Fruit fly (Drosophila melanogaster): ENCODE data around the gene CG8086.

Gene CG8086

DNA sequence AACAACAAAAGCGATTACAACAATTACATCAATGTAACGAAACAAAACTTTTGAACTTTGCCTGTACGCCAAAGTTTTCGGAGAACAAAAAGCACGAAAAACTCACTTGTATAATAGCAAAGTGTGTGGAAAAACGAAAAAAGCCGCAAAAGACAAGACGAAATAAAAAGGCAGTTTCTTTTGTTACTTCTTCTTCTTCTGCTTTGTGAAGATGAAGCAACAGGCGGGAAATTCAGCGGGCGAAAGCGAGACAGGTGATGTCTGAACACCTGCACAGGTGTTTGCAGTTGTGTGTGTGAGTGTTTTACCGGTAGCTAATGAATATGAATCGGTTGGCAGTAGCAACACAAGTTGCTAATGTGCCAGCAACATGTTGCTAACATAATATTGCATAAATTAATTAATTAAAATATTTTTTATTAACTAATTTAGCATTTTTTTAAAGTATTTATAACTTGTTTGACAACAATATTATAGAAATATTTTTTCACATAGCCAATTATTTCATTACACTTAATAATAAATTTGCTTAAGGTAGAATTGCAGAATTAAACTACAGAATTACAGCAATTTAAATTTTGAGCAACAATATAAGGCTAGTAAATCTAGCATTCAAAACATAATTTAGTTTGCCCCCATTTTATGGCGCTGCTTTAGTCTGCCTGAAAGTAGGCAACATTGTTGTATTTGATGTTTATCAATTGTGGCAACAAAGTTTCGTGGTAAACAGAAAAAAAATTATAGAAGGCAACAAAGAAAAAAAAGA is 9.6 kb upstream of the CG8086 start (continued):
- TF ChIP-seq Jarid2 (GFP tag; optimal IDR thresholded peaks at IDR 0.05): no peak
- TF ChIP-seq bab2 (GFP tag; optimal IDR thresholded peaks at IDR 0.05): no peak
- no peak for TF ChIP-seq CG17361 (GFP tag; IDR thresholded peaks at IDR 0.05)
- no peak for TF ChIP-seq CG5953 (GFP tag; IDR thresholded peaks at IDR 0.05)
- TF ChIP-seq Eip74EF (GFP tag; optimal IDR thresholded peaks at IDR 0.05): no peak
- TF ChIP-seq chn (GFP tag; optimal IDR thresholded peaks at IDR 0.05): no peak
- TF ChIP-seq yki (optimal IDR thresholded peaks at IDR 0.05): no peak
- TF ChIP-seq CG33213 (GFP tag; optimal IDR thresholded peaks at IDR 0.05): no peak
- no peak for TF ChIP-seq Hr3 (GFP tag; optimal IDR thresholded peaks at IDR 0.05)
- no peak for TF ChIP-seq CG4424 (GFP tag; optimal IDR thresholded peaks at IDR 0.05)
- no peak for TF ChIP-seq CG8765 (GFP tag; IDR thresholded peaks at IDR 0.05)
- TF ChIP-seq ranshi (GFP tag; IDR thresholded peaks at IDR 0.05): no peak
- TF ChIP-seq HLH54F (GFP tag; optimal IDR thresholded peaks at IDR 0.05): no peak
- no peak for TF ChIP-seq CG42726 (GFP tag; IDR thresholded peaks at IDR 0.05; ENCODE audit: partially characterized antibody)
- TF ChIP-seq Usf (GFP tag; optimal IDR thresholded peaks at IDR 0.05): no peak
- TF ChIP-seq Fer3 (tag; optimal IDR thresholded peaks at IDR 0.05): no peak
- no peak for TF ChIP-seq sens (GFP tag)
- no peak for TF ChIP-seq repo (GFP tag; optimal IDR thresholded peaks at IDR 0.05)
- TF ChIP-seq psq (GFP tag; optimal IDR thresholded peaks at IDR 0.05): peak; percentile 24
- no peak for TF ChIP-seq wek (GFP tag; optimal IDR thresholded peaks at IDR 0.05)
- no peak for TF ChIP-seq Dfd (GFP tag; optimal IDR thresholded peaks at IDR 0.05)
- peak; percentile 86 for TF ChIP-seq pros (GFP tag; optimal IDR thresholded peaks at IDR 0.05)
- TF ChIP-seq fru (optimal IDR thresholded peaks at IDR 0.05): no peak
- TF ChIP-seq CG7987 (GFP tag; optimal IDR thresholded peaks at IDR 0.05): no peak
- TF ChIP-seq shn (GFP tag; optimal IDR thresholded peaks at IDR 0.05): no peak
- no peak for TF ChIP-seq Hsf (GFP tag; optimal IDR thresholded peaks at IDR 0.05)
- no peak for TF ChIP-seq odd (GFP tag; optimal IDR thresholded peaks at IDR 0.05)
- peak; percentile 6 for TF ChIP-seq nom (GFP tag; optimal IDR thresholded peaks at IDR 0.05)
- TF ChIP-seq otp (GFP tag; IDR thresholded peaks at IDR 0.05): no peak
- TF ChIP-seq CG43689 (GFP tag; IDR thresholded peaks at IDR 0.05): no peak
- TF ChIP-seq Med (GFP tag): no peak
- no peak for TF ChIP-seq cad (GFP tag; optimal IDR thresholded peaks at IDR 0.05)
- TF ChIP-seq CG3163 (GFP tag; optimal IDR thresholded peaks at IDR 0.05): no peak
- no peak for TF ChIP-seq cwo (GFP tag; optimal IDR thresholded peaks at IDR 0.05)
- TF ChIP-seq CG6175 (GFP tag; IDR thresholded peaks at IDR 0.05): no peak
- no peak for TF ChIP-seq TFAM (GFP tag; optimal IDR thresholded peaks at IDR 0.05)
- TF ChIP-seq CG8924 (tag; optimal IDR thresholded peaks at IDR 0.05): peak; percentile 3
- TF ChIP-seq Rfx (GFP tag; IDR thresholded peaks at IDR 0.05): no peak; the same call in 1 of the 2 replicates
- no peak for TF ChIP-seq CG1603 (tag; optimal IDR thresholded peaks at IDR 0.05)
- TF ChIP-seq CG12769 (tag; optimal IDR thresholded peaks at IDR 0.05): peak; percentile 26
- 0 out of 2 replicates have a peak, but pooled peaks have one; percentile 36 for TF ChIP-seq Awh (GFP tag; IDR thresholded peaks at IDR 0.05)
- no peak for TF ChIP-seq CG4404 (GFP tag; IDR thresholded peaks at IDR 0.05)
- TF ChIP-seq fd96Cb (tag; optimal IDR thresholded peaks at IDR 0.05): no peak
- peak; percentile 29; the same call in 1 of the 2 replicates for TF ChIP-seq esg (GFP tag; conservative IDR thresholded peaks at IDR 0.05)
- TF ChIP-seq lilli (GFP tag; optimal IDR thresholded peaks at IDR 0.05): no peak
- TF ChIP-seq z (GFP tag; IDR thresholded peaks at IDR 0.05): no peak
- TF ChIP-seq CG17186 (GFP tag; optimal IDR thresholded peaks at IDR 0.05): no peak
- TF ChIP-seq grn (GFP tag; optimal IDR thresholded peaks at IDR 0.05): no peak
- TF ChIP-seq CG6272 (GFP tag; IDR thresholded peaks at IDR 0.05): no peak
- TF ChIP-seq zfh1 (GFP tag; IDR thresholded peaks at IDR 0.05): no peak
- TF ChIP-seq scrt (GFP tag; optimal IDR thresholded peaks at IDR 0.05): peak; percentile 79
- no peak for TF ChIP-seq Deaf1 (tag; optimal IDR thresholded peaks at IDR 0.05)

Measured in whole organism, embryonic.